Worm (Caenorhabditis elegans): ENCODE measurements around the gene F57C2.4.

F57C2.4 gene

ce11 chrII:14525013-14525412, at the start of gene F57C2.4:
TSS of gene F57C2.4 (plus strand) at chrII:14525313.
- TF ChIP-seq W03F9.2 (tag; optimal IDR thresholded peaks at IDR 0.05), result no peak
- no peak for TF ChIP-seq him-1 (tag; optimal IDR thresholded peaks at IDR 0.05)
- no peak for TF ChIP-seq dao-5 (tag; optimal IDR thresholded peaks at IDR 0.05)

ce11 chrII:14479583-14480245, 45.4 kb upstream of the F57C2.4 start, which contains the start of gene C13B4.1:
TSS of gene C13B4.1 (minus strand) at chrII:14479633.
- TF ChIP-seq him-1 (tag; optimal IDR thresholded peaks at IDR 0.05) (no peak), dao-5 (tag; optimal IDR thresholded peaks at IDR 0.05) (no peak), W03F9.2 (tag; optimal IDR thresholded peaks at IDR 0.05) (no peak)

ce11 chrII:14480772-14481171, 44.3 kb upstream of the F57C2.4 start:
- TF ChIP-seq dao-5 (tag; optimal IDR thresholded peaks at IDR 0.05) (no peak), him-1 (tag; optimal IDR thresholded peaks at IDR 0.05) (no peak), W03F9.2 (tag; optimal IDR thresholded peaks at IDR 0.05) (no peak)

ce11 chrII:14483813-14484212, 41.3 kb upstream of the F57C2.4 start:
- TF ChIP-seq dao-5 (tag; optimal IDR thresholded peaks at IDR 0.05), result no peak
- TF ChIP-seq W03F9.2 (tag; optimal IDR thresholded peaks at IDR 0.05), result no peak
- no peak for TF ChIP-seq him-1 (tag; optimal IDR thresholded peaks at IDR 0.05)

ce11 chrII:14488661-14489060, 36.5 kb upstream of the F57C2.4 start, which contains the start of gene usp-14:
TSS of gene usp-14 (minus strand) at chrII:14488688.
- TF ChIP-seq dao-5 (tag; optimal IDR thresholded peaks at IDR 0.05) (no peak), W03F9.2 (tag; optimal IDR thresholded peaks at IDR 0.05) (peak; percentile 59), him-1 (tag; optimal IDR thresholded peaks at IDR 0.05) (no peak)

ce11 chrII:14489407-14489806, 35.7 kb upstream of the F57C2.4 start, which contains the start of gene vnut-1:
TSS of gene vnut-1 (plus strand) at chrII:14489802.
- TF ChIP-seq dao-5 (tag; optimal IDR thresholded peaks at IDR 0.05) (no peak), W03F9.2 (tag; optimal IDR thresholded peaks at IDR 0.05) (no peak), him-1 (tag; optimal IDR thresholded peaks at IDR 0.05) (no peak)

- TF ChIP-seq him-1 (tag; optimal IDR thresholded peaks at IDR 0.05), result no peak
- TF ChIP-seq dao-5 (tag; optimal IDR thresholded peaks at IDR 0.05), result no peak
- no peak for TF ChIP-seq W03F9.2 (tag; optimal IDR thresholded peaks at IDR 0.05)
These were observed 32.4 kb upstream of the F57C2.4 start for ce11 chrII:14492592-14493196.

- no peak for TF ChIP-seq him-1 (tag; optimal IDR thresholded peaks at IDR 0.05)
- TF ChIP-seq dao-5 (tag; optimal IDR thresholded peaks at IDR 0.05), result no peak
- TF ChIP-seq W03F9.2 (tag; optimal IDR thresholded peaks at IDR 0.05), result no peak
These were observed 31.1 kb upstream of the F57C2.4 start for ce11 chrII:14494014-14494413.

ce11 chrII:14494414-14494463, 30.9 kb upstream of the F57C2.4 start, which contains the start of gene cysl-2:
TSS of gene cysl-2 (minus strand) at chrII:14494451.
- TF ChIP-seq dao-5 (tag; optimal IDR thresholded peaks at IDR 0.05) (no peak), W03F9.2 (tag; optimal IDR thresholded peaks at IDR 0.05) (no peak), him-1 (tag; optimal IDR thresholded peaks at IDR 0.05) (no peak)

- TF ChIP-seq W03F9.2 (tag; optimal IDR thresholded peaks at IDR 0.05), result no peak
These were observed 30.6 kb upstream of the F57C2.4 start for ce11 chrII:14494464-14494863.

- TF ChIP-seq dao-5 (tag; optimal IDR thresholded peaks at IDR 0.05) (no peak), him-1 (tag; optimal IDR thresholded peaks at IDR 0.05) (no peak), W03F9.2 (tag; optimal IDR thresholded peaks at IDR 0.05) (no peak)
These were observed 29.8 kb upstream of the F57C2.4 start for ce11 chrII:14495341-14495740.

- TF ChIP-seq W03F9.2 (tag; optimal IDR thresholded peaks at IDR 0.05), result peak; percentile 21
- TF ChIP-seq dao-5 (tag; optimal IDR thresholded peaks at IDR 0.05), result peak; percentile 57
- TF ChIP-seq him-1 (tag; optimal IDR thresholded peaks at IDR 0.05), result peak; percentile 66
These were observed 28.3 kb upstream of the F57C2.4 start for ce11 chrII:14496809-14497208.

ce11 chrII:14497848-14498247, 27.3 kb upstream of the F57C2.4 start, which contains the start of gene dhs-8:
TSS of gene dhs-8 (plus strand) at chrII:14498026.
- TF ChIP-seq him-1 (tag; optimal IDR thresholded peaks at IDR 0.05) (no peak), W03F9.2 (tag; optimal IDR thresholded peaks at IDR 0.05) (no peak)

- TF ChIP-seq dao-5 (tag; optimal IDR thresholded peaks at IDR 0.05) (no peak), W03F9.2 (tag; optimal IDR thresholded peaks at IDR 0.05) (no peak), him-1 (tag; optimal IDR thresholded peaks at IDR 0.05) (no peak)
These were observed 25.0 kb upstream of the F57C2.4 start, which contains the start of gene K10H10.4 for ce11 chrII:14500122-14500521. TSS of gene K10H10.4 (plus strand) at chrII:14500422.

ce11 chrII:14501447-14501846, 23.7 kb upstream of the F57C2.4 start, which contains the start of gene K10H10.5:
TSS of gene K10H10.5 (plus strand) at chrII:14501747.
- no peak for TF ChIP-seq W03F9.2 (tag; optimal IDR thresholded peaks at IDR 0.05)
- no peak for TF ChIP-seq him-1 (tag; optimal IDR thresholded peaks at IDR 0.05)
- TF ChIP-seq dao-5 (tag; optimal IDR thresholded peaks at IDR 0.05), result no peak

Measured in whole organism, L4/young adult.